Worm (Caenorhabditis elegans): ENCODE data around the gene srh-289.

ce11 chrV:17752340-17752739 is 41.5 kb downstream of the srh-289 start:
- TF ChIP-seq W03F9.2 (tag; optimal IDR thresholded peaks at IDR 0.05) (no peak), dao-5 (tag; optimal IDR thresholded peaks at IDR 0.05) (no peak)

Measured in whole organism, L4/young adult.